Fruit fly (Drosophila melanogaster): ENCODE results near the gene Mrm2.

Mrm2 gene

dm6 chr3R:19863979-19864775 is 2.8 kb downstream of the Mrm2 start, which contains the start of the genes CG4572 and CG4686 (continued):
- peak; percentile 83 for TF ChIP-seq CG32006 (GFP tag; optimal IDR thresholded peaks at IDR 0.05)
- peak; percentile 57 for TF ChIP-seq CG9139 (GFP tag; optimal IDR thresholded peaks at IDR 0.05)
- peak; percentile 62 for TF ChIP-seq CG6808 (GFP tag; optimal IDR thresholded peaks at IDR 0.05)
- TF ChIP-seq CG8119 (GFP tag; IDR thresholded peaks at IDR 0.05) = peak; percentile 74
- peak; percentile 67 for TF ChIP-seq Ets96B (tag; optimal IDR thresholded peaks at IDR 0.05)
- peak; percentile 70 for TF ChIP-seq Lpt (GFP tag; optimal IDR thresholded peaks at IDR 0.05)
- TF ChIP-seq achi (GFP tag; optimal IDR thresholded peaks at IDR 0.05) = peak; percentile 86
- peak; percentile 26 for TF ChIP-seq CG1621 (tag; optimal IDR thresholded peaks at IDR 0.05)
- peak in 1 of 2 experiments; percentile 39 for TF ChIP-seq ss (GFP tag; optimal IDR thresholded peaks at IDR 0.05)
- TF ChIP-seq fkh (GFP tag; optimal IDR thresholded peaks at IDR 0.05) = no peak
- peak; percentile 26 to 83 for TF ChIP-seq salr (GFP tag; optimal IDR thresholded peaks at IDR 0.05)
- TF ChIP-seq Sox15 (GFP tag; optimal IDR thresholded peaks at IDR 0.05) = peak; percentile 73
- peak; percentile 81 for TF ChIP-seq Met (GFP tag; optimal IDR thresholded peaks at IDR 0.05)
- peak; percentile 47 for TF ChIP-seq Blimp-1 (GFP tag; optimal IDR thresholded peaks at IDR 0.05)
- peak; percentile 59 for TF ChIP-seq vri (GFP tag; optimal IDR thresholded peaks at IDR 0.05)
- TF ChIP-seq CG11294 (GFP tag; IDR thresholded peaks at IDR 0.05) = peak; percentile 79
- peak; percentile 80 for TF ChIP-seq CG3919 (GFP tag; optimal IDR thresholded peaks at IDR 0.05)
- TF ChIP-seq Eip75B (GFP tag; optimal IDR thresholded peaks at IDR 0.05) = peak; percentile 80
- peak; percentile 74 for TF ChIP-seq Sox14 (GFP tag; optimal IDR thresholded peaks at IDR 0.05)
- TF ChIP-seq CG11762 (GFP tag; optimal IDR thresholded peaks at IDR 0.05; ENCODE audit: insufficient read depth) = peak; percentile 81
- peak; percentile 92 for TF ChIP-seq Eip78C (GFP tag)
- TF ChIP-seq pdm3 (GFP tag; optimal IDR thresholded peaks at IDR 0.05) = peak; percentile 85
- no peak for TF ChIP-seq svp (GFP tag)
- TF ChIP-seq CG6163 (GFP tag; IDR thresholded peaks at IDR 0.05) = peak; percentile 77
- peak; percentile 71 for TF ChIP-seq CG6792 (GFP tag; optimal IDR thresholded peaks at IDR 0.05)
- TF ChIP-seq CG34406 (GFP tag; optimal IDR thresholded peaks at IDR 0.05) = peak; percentile 74
- TF ChIP-seq topi (GFP tag; optimal IDR thresholded peaks at IDR 0.05) = peak; percentile 79
- peak; percentile 63 for TF ChIP-seq fd59A (GFP tag; optimal IDR thresholded peaks at IDR 0.05)
- TF ChIP-seq eg (GFP tag; IDR thresholded peaks at IDR 0.05) = peak; percentile 85; the same call in 2 of the 3 replicates
- TF ChIP-seq CG4318 (GFP tag; optimal IDR thresholded peaks at IDR 0.05) = peak; percentile 73

dm6 chr3R:19873102-19873737 is 11.8 kb downstream of the Mrm2 start:
- TF ChIP-seq Sox15 (GFP tag; optimal IDR thresholded peaks at IDR 0.05) (no peak), CG9139 (GFP tag; optimal IDR thresholded peaks at IDR 0.05) (no peak), CG31627 (GFP tag; optimal IDR thresholded peaks at IDR 0.05) (no peak), CG8119 (GFP tag; IDR thresholded peaks at IDR 0.05) (no peak), CG8319 (GFP tag; optimal IDR thresholded peaks at IDR 0.05) (no peak), Hr4 (GFP tag; optimal IDR thresholded peaks at IDR 0.05) (no peak), CG6808 (GFP tag; optimal IDR thresholded peaks at IDR 0.05) (no peak), Eip78C (GFP tag) (no peak), fd59A (GFP tag; optimal IDR thresholded peaks at IDR 0.05) (no peak), Hr38 (GFP tag; optimal IDR thresholded peaks at IDR 0.05) (no peak)

dm6 chr3R:19875118-19875887 is 13.9 kb downstream of the Mrm2 start, which contains the start of gene Mrp5:
Mrp5 (minus strand) TSS chr3R:19875678.
- TF ChIP-seq fd59A (GFP tag; optimal IDR thresholded peaks at IDR 0.05) (no peak), fd85E (GFP tag; optimal IDR thresholded peaks at IDR 0.05) (no peak), CG32006 (GFP tag; optimal IDR thresholded peaks at IDR 0.05) (no peak), svp (GFP tag) (no peak), Lpt (GFP tag; optimal IDR thresholded peaks at IDR 0.05) (no peak), acj6 (GFP tag; optimal IDR thresholded peaks at IDR 0.05) (peak; percentile 26), lz (GFP tag; optimal IDR thresholded peaks at IDR 0.05) (peak; percentile 23), topi (GFP tag; optimal IDR thresholded peaks at IDR 0.05) (no peak), CG1621 (tag; optimal IDR thresholded peaks at IDR 0.05) (peak; percentile 59), CG6792 (GFP tag; optimal IDR thresholded peaks at IDR 0.05) (peak; percentile 27), CG8119 (GFP tag; IDR thresholded peaks at IDR 0.05) (peak; percentile 41; the same call in 1 of the 3 replicates), Hr39 (GFP tag; optimal IDR thresholded peaks at IDR 0.05) (peak; percentile 36), Gug (GFP tag; IDR thresholded peaks at IDR 0.05) (peak; percentile 43; the same call in 1 of the 2 replicates), Blimp-1 (GFP tag; optimal IDR thresholded peaks at IDR 0.05) (no peak), Met (GFP tag; optimal IDR thresholded peaks at IDR 0.05) (peak; percentile 6), achi (GFP tag; optimal IDR thresholded peaks at IDR 0.05) (peak; percentile 82), Hr38 (GFP tag; optimal IDR thresholded peaks at IDR 0.05) (no peak), salr (GFP tag; optimal IDR thresholded peaks at IDR 0.05) (peak in 1 of 2 experiments; percentile 53), CG10669 (GFP tag; optimal IDR thresholded peaks at IDR 0.05) (peak; percentile 35), Sox14 (GFP tag; optimal IDR thresholded peaks at IDR 0.05) (peak; percentile 58), CG6808 (GFP tag; optimal IDR thresholded peaks at IDR 0.05) (peak; percentile 33), CG8319 (GFP tag; optimal IDR thresholded peaks at IDR 0.05) (peak; percentile 1), Sox15 (GFP tag; optimal IDR thresholded peaks at IDR 0.05) (no peak), Sox102F (GFP tag; optimal IDR thresholded peaks at IDR 0.05) (peak; percentile 11)

Measured in whole organism, prepupa.